Worm (Caenorhabditis elegans): ENCODE results near the gene srsx-19.

Gene srsx-19

DNA sequence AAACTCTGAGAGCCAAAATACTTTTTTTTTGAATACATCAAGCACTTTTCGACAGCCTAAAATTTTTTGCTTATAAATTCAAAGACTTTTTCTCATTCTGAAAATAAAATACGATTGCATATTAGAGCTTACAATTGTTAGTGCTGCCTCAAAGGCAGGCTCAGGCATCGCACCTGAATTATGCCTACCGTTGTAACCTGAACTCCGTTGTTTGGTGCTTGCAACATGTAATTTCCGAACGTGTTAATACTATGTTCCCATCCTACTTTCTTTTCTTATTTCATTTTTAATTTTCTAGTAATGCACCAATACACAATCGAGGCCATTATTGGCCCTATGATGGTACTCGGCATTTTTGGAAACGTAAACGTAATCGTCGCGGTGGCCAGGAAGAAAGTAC, at the start of gene srsx-19:
TSS of gene srsx-19 (plus strand) at position 301 of the 400 bp plus-strand sequence.
- TF ChIP-seq nhr-120 (GFP tag; IDR thresholded peaks at IDR 0.05) (no peak), unc-62 (GFP tag; optimal IDR thresholded peaks at IDR 0.05) (no peak), unc-130 (GFP tag; optimal IDR thresholded peaks at IDR 0.05) (no peak), egl-44 (GFP tag; IDR thresholded peaks at IDR 0.05) (no peak), snpc-4 (GFP tag; optimal IDR thresholded peaks at IDR 0.05) (no peak), snpc-4 (tag; optimal IDR thresholded peaks at IDR 0.05) (no peak), lsy-27 (tag; optimal IDR thresholded peaks at IDR 0.05; ENCODE audit: borderline replicate concordance, insufficient read depth) (no peak), ceh-27 (GFP tag; optimal IDR thresholded peaks at IDR 0.05) (no peak), dox-1 (GFP tag; IDR thresholded peaks at IDR 0.05) (no peak), T07F8.4 (tag; optimal IDR thresholded peaks at IDR 0.05) (no peak), ztf-22 (GFP tag; optimal IDR thresholded peaks at IDR 0.05) (no peak), let-607 (tag; optimal IDR thresholded peaks at IDR 0.05) (no peak), Y53G8AR.9 (GFP tag; conservative IDR thresholded peaks at IDR 0.05) (no peak), mxl-1 (tag; optimal IDR thresholded peaks at IDR 0.05) (no peak), madf-10 (tag; optimal IDR thresholded peaks at IDR 0.05) (no peak), lag-1 (GFP tag; IDR thresholded peaks at IDR 0.05) (no peak), sdz-38 (tag; optimal IDR thresholded peaks at IDR 0.05) (no peak), ceh-79 (tag; optimal IDR thresholded peaks at IDR 0.05) (no peak)

ce11 chrV:13839433-13839832, 48.0 kb upstream of the srsx-19 start, which contains the start of gene F55B12.10:
Gene F55B12.10 (plus strand): TSS chrV:13839733.
- peak; percentile 7 for TF ChIP-seq K12H6.12 (tag; optimal IDR thresholded peaks at IDR 0.05)
- no peak for TF ChIP-seq mes-4 (tag; optimal IDR thresholded peaks at IDR 0.05)

DNA sequence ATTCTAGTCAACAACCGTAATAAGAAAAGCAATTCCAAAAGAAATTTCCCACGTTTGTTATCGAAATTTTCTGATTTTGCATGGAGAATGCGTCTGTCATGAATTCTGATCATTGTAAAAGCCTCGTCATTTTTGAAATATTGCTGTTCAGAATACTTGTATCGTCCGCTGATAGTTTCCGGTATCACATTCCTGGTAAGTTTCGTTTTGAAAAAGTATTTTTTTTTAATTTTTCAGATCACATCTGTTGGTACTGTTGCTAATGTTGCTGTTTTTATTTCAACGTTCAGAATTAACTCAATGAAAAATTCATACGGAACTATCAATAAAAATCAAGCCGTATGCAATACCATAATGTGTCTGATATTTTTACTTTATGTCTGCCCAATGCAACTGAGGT, 46.5 kb upstream of the srsx-19 start, which contains the start of gene srx-17:
TSS of gene srx-17 (plus strand) at position 301 of the 400 bp plus-strand sequence.
- TF ChIP-seq ceh-79 (tag; optimal IDR thresholded peaks at IDR 0.05): no peak
- no peak for TF ChIP-seq pha-4 (tag; optimal IDR thresholded peaks at IDR 0.05)
- no peak for TF ChIP-seq nhr-179 (tag; optimal IDR thresholded peaks at IDR 0.05)
- TF ChIP-seq athp-1 (tag; optimal IDR thresholded peaks at IDR 0.05): no peak
- TF ChIP-seq nhr-80 (tag; optimal IDR thresholded peaks at IDR 0.05): no peak

DNA sequence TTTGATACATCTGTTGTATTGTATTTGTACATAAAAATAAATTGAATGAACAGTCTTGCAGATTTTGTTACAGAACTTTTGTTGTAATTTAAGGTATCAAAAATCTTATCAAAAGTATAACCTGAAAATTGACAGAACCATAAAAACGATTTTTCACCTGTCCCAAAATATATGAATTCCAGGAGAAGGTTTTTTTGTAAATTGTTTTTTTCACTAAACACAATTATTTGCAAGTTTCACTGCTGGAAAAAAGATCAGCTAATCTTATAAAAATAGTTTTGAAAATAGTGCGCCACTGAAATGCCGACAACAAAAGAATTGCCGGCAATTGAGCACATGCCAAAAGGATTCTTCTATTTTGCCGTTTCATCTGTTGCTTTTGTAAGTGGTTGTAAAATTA, 44.3 kb upstream of the srsx-19 start, which contains the start of gene srx-130:
TSS of gene srx-130 (plus strand) at position 301 of the 400 bp plus-strand sequence.
- TF ChIP-seq F33H1.4 (GFP tag; IDR thresholded peaks at IDR 0.05) (no peak), ztf-6 (GFP tag; IDR thresholded peaks at IDR 0.05) (no peak), ccch-3 (GFP tag; optimal IDR thresholded peaks at IDR 0.05) (no peak), F52B5.7 (tag; optimal IDR thresholded peaks at IDR 0.05) (no peak), xnd-1 (tag; optimal IDR thresholded peaks at IDR 0.05) (no peak), ama-1 (optimal IDR thresholded peaks at IDR 0.05) (no peak), ama-1 (GFP tag; optimal IDR thresholded peaks at IDR 0.05) (no peak), aptf-2 (GFP tag; conservative IDR thresholded peaks at IDR 0.05) (no peak), snpc-1.1 (tag; optimal IDR thresholded peaks at IDR 0.05; ENCODE audit: insufficient read depth) (no peak), attf-3 (GFP tag; conservative IDR thresholded peaks at IDR 0.05) (no peak), ztf-18 (tag; optimal IDR thresholded peaks at IDR 0.05) (no peak), B0035.1 (tag; optimal IDR thresholded peaks at IDR 0.05) (no peak), tbx-9 (tag; optimal IDR thresholded peaks at IDR 0.05; ENCODE audit: borderline replicate concordance) (no peak), pbrm-1 (GFP tag; IDR thresholded peaks at IDR 0.05) (no peak), lin-54 (GFP tag; optimal IDR thresholded peaks at IDR 0.05) (no peak), hrde-1 (tag; optimal IDR thresholded peaks at IDR 0.05; ENCODE audit: borderline replicate concordance) (no peak), mel-28 (tag; optimal IDR thresholded peaks at IDR 0.05; ENCODE audit: borderline replicate concordance) (no peak), nhr-27 (tag; optimal IDR thresholded peaks at IDR 0.05) (no peak), lag-1 (GFP tag; IDR thresholded peaks at IDR 0.05) (no peak), Y95B8A.8 (GFP tag; IDR thresholded peaks at IDR 0.05) (no peak), lin-40 (tag; optimal IDR thresholded peaks at IDR 0.05) (no peak)
